Worm (Caenorhabditis elegans): ENCODE data around the gene srx-45.

Gene srx-45

DNA sequence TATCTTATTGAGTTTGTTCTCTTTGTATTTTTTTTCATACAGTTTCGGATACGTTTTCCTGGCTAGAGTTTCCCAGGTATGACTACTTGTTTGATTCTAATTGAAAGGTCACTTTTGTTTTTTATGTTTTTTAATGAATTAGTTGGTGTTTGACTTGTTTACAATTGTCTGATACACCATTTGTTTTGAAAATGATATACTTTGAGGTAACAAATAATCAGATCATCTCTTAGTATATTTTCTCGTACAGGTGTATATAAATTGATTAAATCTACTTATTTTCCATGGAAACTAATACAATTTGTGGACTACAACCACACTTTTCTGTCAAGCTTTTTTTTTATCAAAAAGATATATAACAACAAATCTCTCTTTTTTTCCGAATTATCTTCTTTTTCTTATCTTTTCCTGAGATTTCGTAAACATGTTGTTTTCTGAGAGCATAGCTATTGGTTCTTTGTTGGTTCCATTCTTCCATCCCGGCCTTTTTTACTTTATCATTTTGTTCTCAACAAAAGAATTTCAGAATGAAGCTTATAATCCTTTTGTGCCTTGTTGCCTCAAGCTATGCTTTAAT lies 23.4 kb upstream of the srx-45 start, which contains the start of gene ttr-5:
ttr-5 (plus strand) TSS at position 527 of the 577 bp plus-strand sequence.
- TF ChIP-seq daf-16 (GFP tag; optimal IDR thresholded peaks at IDR 0.05) (peak in 1 of 2 experiments; percentile 62), daf-16 (tag; optimal IDR thresholded peaks at IDR 0.05) (no peak), mxl-2 (GFP tag; conservative IDR thresholded peaks at IDR 0.05) (no peak), dve-1 (tag; optimal IDR thresholded peaks at IDR 0.05; ENCODE audit: insufficient read depth) (no peak), aha-1 (tag) (peak; percentile 91)

DNA sequence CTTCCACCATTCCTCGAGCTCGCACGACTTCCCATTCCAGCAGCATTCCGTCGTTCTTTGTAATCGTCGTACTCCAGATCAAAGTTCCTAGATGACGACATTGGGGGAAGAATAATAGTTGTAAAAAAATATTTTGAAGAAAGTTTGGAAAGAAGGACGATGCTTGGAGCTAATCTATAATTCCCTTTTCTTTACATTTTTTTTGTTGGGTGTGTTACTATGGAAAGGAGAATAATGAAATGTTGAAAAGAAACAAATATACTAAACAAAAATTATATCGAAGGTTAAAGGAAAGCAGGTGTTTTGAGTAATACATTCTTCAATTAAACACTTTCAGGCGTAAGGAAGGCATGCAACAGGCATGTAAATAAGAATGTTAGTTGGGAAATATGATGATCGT lies 22.8 kb upstream of the srx-45 start, which contains the start of gene C40H1.3:
C40H1.3 (minus strand) TSS at position 101 of the 400 bp plus-strand sequence.
- no peak for TF ChIP-seq zfp-2 (tag; optimal IDR thresholded peaks at IDR 0.05)
- no peak for TF ChIP-seq tra-1 (GFP tag; IDR thresholded peaks at IDR 0.05)
- TF ChIP-seq lsy-2 (tag; optimal IDR thresholded peaks at IDR 0.05), result no peak
- TF ChIP-seq F37D6.2 (tag; optimal IDR thresholded peaks at IDR 0.05), result no peak
- no peak for TF ChIP-seq lir-3 (tag; optimal IDR thresholded peaks at IDR 0.05)
- no peak for TF ChIP-seq R02D3.7 (tag; optimal IDR thresholded peaks at IDR 0.05)
- TF ChIP-seq snpc-1.2 (GFP tag; IDR thresholded peaks at IDR 0.05), result no peak
- no peak for TF ChIP-seq mep-1 (tag; optimal IDR thresholded peaks at IDR 0.05)

DNA sequence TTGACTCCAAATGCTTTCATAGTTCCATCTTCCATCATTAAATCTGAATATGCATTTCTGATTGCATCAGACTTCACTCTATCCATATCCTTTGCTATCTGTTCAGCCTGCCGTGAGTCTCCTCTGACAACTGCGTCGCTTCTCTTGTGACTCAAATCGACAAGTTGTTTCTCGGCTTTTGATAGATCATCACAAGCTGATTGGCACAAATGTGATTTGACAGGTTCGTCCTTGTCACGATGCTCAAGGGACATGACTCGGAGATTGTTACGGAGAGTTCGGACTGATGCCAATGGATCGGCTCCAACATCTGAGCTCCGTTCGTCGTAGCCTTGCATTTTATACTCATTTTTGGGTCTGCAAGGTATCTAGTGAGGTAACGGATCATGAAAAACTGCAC lies 22.2 kb upstream of the srx-45 start:
- TF ChIP-seq madf-5 (GFP tag; IDR thresholded peaks at IDR 0.05) (no peak), Y75B8A.6 (GFP tag; IDR thresholded peaks at IDR 0.05) (no peak), sdz-12 (GFP tag; optimal IDR thresholded peaks at IDR 0.05) (no peak), unc-130 (GFP tag; optimal IDR thresholded peaks at IDR 0.05) (no peak), Y5F2A.4 (GFP tag; optimal IDR thresholded peaks at IDR 0.05) (no peak), lin-29 (GFP tag; IDR thresholded peaks at IDR 0.05) (no peak), Y48G9A.11 (GFP tag; IDR thresholded peaks at IDR 0.05) (no peak), daf-16 (GFP tag; optimal IDR thresholded peaks at IDR 0.05) (no peak), daf-16 (tag; optimal IDR thresholded peaks at IDR 0.05) (no peak), nhr-11 (tag; optimal IDR thresholded peaks at IDR 0.05) (peak; percentile 51), hmg-1.1 (GFP tag; IDR thresholded peaks at IDR 0.05) (no peak), unc-62 (GFP tag; optimal IDR thresholded peaks at IDR 0.05 in 1 of 2) (peak in 1 of 2 experiments; percentile 3), unc-62 (tag; optimal IDR thresholded peaks at IDR 0.05) (no peak), dve-1 (tag; optimal IDR thresholded peaks at IDR 0.05; ENCODE audit: insufficient read depth) (no peak), lin-15B (tag; optimal IDR thresholded peaks at IDR 0.05) (no peak), jun-1 (tag; optimal IDR thresholded peaks at IDR 0.05) (no peak), hlh-30 (tag; optimal IDR thresholded peaks at IDR 0.05; ENCODE audit: insufficient read depth) (peak; percentile 28), hlh-11 (tag; optimal IDR thresholded peaks at IDR 0.05) (peak; percentile 16)

DNA sequence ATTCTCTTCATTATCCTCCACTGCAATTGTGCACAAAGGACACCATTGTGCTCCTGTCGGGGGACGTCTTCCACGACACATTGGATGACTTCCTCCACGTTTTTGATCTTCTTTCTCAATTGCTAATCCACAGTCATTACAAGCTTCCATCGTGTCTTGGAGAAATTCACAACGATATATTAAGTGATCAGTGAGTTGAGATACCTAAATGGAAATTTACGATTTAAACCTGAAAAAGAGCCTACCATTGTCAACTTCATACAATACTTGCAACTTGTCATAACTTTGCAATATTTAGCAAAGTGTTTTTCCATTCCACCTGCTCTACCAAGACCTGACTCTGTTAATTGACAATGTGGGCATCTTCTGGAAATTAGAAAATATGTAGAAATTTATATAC lies 21.4 kb upstream of the srx-45 start:
- TF ChIP-seq dmd-6 (GFP tag; IDR thresholded peaks at IDR 0.05) (no peak), aha-1 (tag) (peak; percentile 93)

DNA sequence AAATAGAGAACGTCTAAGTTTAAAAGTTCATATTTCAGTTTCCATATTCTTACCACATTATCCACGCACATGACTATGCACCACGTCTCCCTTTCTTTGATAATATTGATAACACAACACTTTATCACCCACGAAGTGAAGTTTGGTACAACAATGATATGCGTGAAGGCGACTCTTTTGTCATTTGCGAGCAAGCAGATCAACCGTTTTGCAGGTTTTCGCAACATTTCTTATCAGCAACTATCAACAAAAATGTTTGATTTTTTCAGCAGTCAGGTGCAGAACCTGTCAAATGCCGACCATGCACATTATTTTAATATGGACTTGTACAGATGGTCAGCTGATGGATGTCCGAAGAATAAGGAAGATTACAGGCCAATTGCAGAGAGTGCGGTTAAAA lies 20.0 kb upstream of the srx-45 start:
- TF ChIP-seq madf-9 (GFP tag; conservative IDR thresholded peaks at IDR 0.05) (no peak), mdl-1 (tag; optimal IDR thresholded peaks at IDR 0.05) (peak in 1 of 2 experiments; percentile 63), pqm-1 (tag; optimal IDR thresholded peaks at IDR 0.05) (peak; percentile 96), nhr-10 (tag; optimal IDR thresholded peaks at IDR 0.05) (no peak), nhr-25 (tag; optimal IDR thresholded peaks at IDR 0.05; ENCODE audit: borderline replicate concordance, insufficient read depth) (no peak), zip-2 (tag; optimal IDR thresholded peaks at IDR 0.05) (no peak), T26A8.4 (GFP tag; IDR thresholded peaks at IDR 0.05) (no peak), T20F7.1 (GFP tag; optimal IDR thresholded peaks at IDR 0.05) (no peak), hif-1 (tag; optimal IDR thresholded peaks at IDR 0.05) (no peak), ctbp-1 (GFP tag; IDR thresholded peaks at IDR 0.05) (no peak), lin-1 (GFP tag; IDR thresholded peaks at IDR 0.05) (peak; percentile 74), mes-2 (tag; optimal IDR thresholded peaks at IDR 0.05; ENCODE audit: poor library complexity, severe bottlenecking) (no peak), nhr-41 (GFP tag; IDR thresholded peaks at IDR 0.05) (peak; percentile 46; the same call in 1 of the 2 replicates), saeg-2 (GFP tag; IDR thresholded peaks at IDR 0.05) (peak; percentile 90), daf-16 (GFP tag; optimal IDR thresholded peaks at IDR 0.05) (peak in 1 of 2 experiments; percentile 48), daf-16 (tag; optimal IDR thresholded peaks at IDR 0.05) (peak; percentile 69), zfp-2 (tag; optimal IDR thresholded peaks at IDR 0.05) (no peak)

All from whole organism, L4 larva.